Fruit fly (Drosophila melanogaster) whole organism, embryonic: ENCODE measurements around the gene CG31321.
A peak's percentile ranks its signal among the peaks of the same experiment; 100 is the strongest.

ENCODE experiments used
- Asciz ChIP-seq: fragments of 200-800 bp; sonication (Bioruptor generic); optimal IDR thresholded peaks from 2 replicates; lab custom pipeline; 2017; ENCODE audit warnings: missing biosample characterization, mild to moderate bottlenecking, missing genetic modification characterization, missing genetic modification reagents
- BEAF-32 ChIP-seq: fragments of 200-800 bp; sonication (Bioruptor generic); optimal IDR thresholded peaks from 3 replicates; lab custom pipeline; 2017; ENCODE audit warnings: missing biosample characterization, missing genetic modification characterization, mild to moderate bottlenecking, moderate library complexity, missing genetic modification reagents
- CG10431 ChIP-seq: fragments of 200-800 bp; sonication (Bioruptor generic); optimal IDR thresholded peaks from 3 replicates; lab custom pipeline; 2018; ENCODE audit warnings: missing biosample characterization, mild to moderate bottlenecking, missing genetic modification characterization
- CG1233 ChIP-seq: fragments of 200-800 bp; sonication (Bioruptor generic); optimal IDR thresholded peaks from 4 replicates; lab custom pipeline; 2018; ENCODE audit warnings: missing biosample characterization, mild to moderate bottlenecking, missing genetic modification characterization
- CG12391 ChIP-seq: fragments of 200-800 bp; sonication (Bioruptor generic); optimal IDR thresholded peaks from 3 replicates; lab custom pipeline; 2018; ENCODE audit warnings: missing biosample characterization, mild to moderate bottlenecking, missing genetic modification characterization, moderate library complexity
- CG13624 ChIP-seq: fragments of 200-800 bp; sonication (Bioruptor generic); optimal IDR thresholded peaks from 2 replicates; lab custom pipeline; 2016; ENCODE audit warnings: missing biosample characterization, missing genetic modification characterization
- CG15011 ChIP-seq: fragments of 200-800 bp; sonication (Bioruptor generic); optimal IDR thresholded peaks from 3 replicates; lab custom pipeline; 2018; ENCODE audit warnings: missing biosample characterization, mild to moderate bottlenecking, missing genetic modification characterization
- CG15696 ChIP-seq: fragments of 200-800 bp; sonication (Bioruptor generic); optimal IDR thresholded peaks from 2 replicates; lab custom pipeline; 2019; ENCODE audit warnings: missing biosample characterization, mild to moderate bottlenecking, missing genetic modification characterization, moderate library complexity
- CG1603 ChIP-seq: fragments of 200-800 bp; sonication (Bioruptor generic); optimal IDR thresholded peaks from 2 replicates; lab custom pipeline; 2019; ENCODE audit warnings: missing biosample characterization, mild to moderate bottlenecking, missing genetic modification characterization, moderate library complexity
- CG17359 ChIP-seq: fragments of 200-800 bp; sonication (Bioruptor generic); optimal IDR thresholded peaks from 3 replicates; lab custom pipeline; 2018; ENCODE audit warnings: missing biosample characterization, mild to moderate bottlenecking, missing genetic modification characterization, moderate library complexity
- CG17568 ChIP-seq: fragments of 200-800 bp; sonication (Bioruptor generic); optimal IDR thresholded peaks from 2 replicates; lab custom pipeline; 2018; ENCODE audit warnings: missing biosample characterization, mild to moderate bottlenecking, missing genetic modification characterization, moderate library complexity
- CG17829 ChIP-seq: fragments of 200-800 bp; optimal IDR thresholded peaks from 2 replicates; lab custom pipeline; 2019; ENCODE audit warnings: missing biosample characterization, mild to moderate bottlenecking, missing genetic modification characterization, moderate library complexity
- CG18599 ChIP-seq: fragments of 200-800 bp; sonication (Bioruptor generic); optimal IDR thresholded peaks from 3 replicates; lab custom pipeline; 2017; ENCODE audit warnings: missing biosample characterization, missing genetic modification characterization, mild to moderate bottlenecking, moderate library complexity, missing genetic modification reagents
- CG18764 ChIP-seq: fragments of 200-800 bp; sonication (Bioruptor generic); optimal IDR thresholded peaks from 3 replicates; lab custom pipeline; 2016; ENCODE audit warnings: missing biosample characterization, missing genetic modification characterization
- CG2120 ChIP-seq: fragments of 200-800 bp; sonication (Bioruptor generic); optimal IDR thresholded peaks from 3 replicates; lab custom pipeline; 2016; ENCODE audit warnings: missing biosample characterization, missing genetic modification characterization
- CG3838 ChIP-seq: fragments of 200-800 bp; sonication (Bioruptor generic); optimal IDR thresholded peaks from 3 replicates; lab custom pipeline; 2016; ENCODE audit warnings: missing biosample characterization, missing genetic modification characterization
- CG7745 ChIP-seq: fragments of 200-800 bp; sonication (Bioruptor generic); optimal IDR thresholded peaks from 2 replicates; lab custom pipeline; 2018; ENCODE audit warnings: missing biosample characterization, mild to moderate bottlenecking, missing genetic modification characterization, moderate library complexity
- CG8281 ChIP-seq: fragments of 200-800 bp; sonication (Bioruptor generic); optimal IDR thresholded peaks from 2 replicates; lab custom pipeline; 2018; ENCODE audit warnings: missing biosample characterization, mild to moderate bottlenecking, missing genetic modification characterization, moderate library complexity
- CG8944 ChIP-seq: fragments of 200-800 bp; sonication (Bioruptor generic); optimal IDR thresholded peaks from 3 replicates; lab custom pipeline; 2016; ENCODE audit warnings: missing biosample characterization, missing genetic modification characterization
- CG9437 ChIP-seq: fragments of 200-800 bp; sonication (Bioruptor generic); optimal IDR thresholded peaks from 2 replicates; lab custom pipeline; 2018; ENCODE audit warnings: missing biosample characterization, mild to moderate bottlenecking, missing genetic modification characterization
- CoRest ChIP-seq: fragments of 200-800 bp; sonication (Bioruptor generic); optimal IDR thresholded peaks from 3 replicates; lab custom pipeline; 2018; ENCODE audit warnings: missing biosample characterization, mild to moderate bottlenecking, missing genetic modification characterization, moderate library complexity
- Dip2 ChIP-seq: fragments of 200-800 bp; sonication (Bioruptor generic); IDR thresholded peaks from 2 replicates; pipeline ENCODE4 v1.3.6; 2022; ENCODE audit warnings: missing biosample characterization, missing genetic modification characterization
- Hand ChIP-seq: fragments of 200-800 bp; sonication (Bioruptor generic); optimal IDR thresholded peaks from 2 replicates; lab custom pipeline; 2017; ENCODE audit warnings: mild to moderate bottlenecking, missing biosample characterization, missing genetic modification reagents, missing genetic modification characterization
- Hr51 ChIP-seq, 2 experiments: fragments of 200-800 bp; sonication (Bioruptor generic); optimal IDR thresholded peaks; 2 replicates in 1 of 2; 3 replicates in 1 of 2; lab custom pipeline; 2016 to 2018; ENCODE audit warnings: missing biosample characterization in 2 of 2, missing genetic modification characterization in 2 of 2, mild to moderate bottlenecking in 1 of 2, moderate library complexity in 1 of 2
- Meics ChIP-seq: fragments of 200-800 bp; sonication (Bioruptor generic); optimal IDR thresholded peaks from 2 replicates; lab custom pipeline; 2017; ENCODE audit warnings: missing biosample characterization, mild to moderate bottlenecking, missing genetic modification characterization
- NFAT ChIP-seq: fragments of 200-800 bp; sonication (Bioruptor generic); IDR thresholded peaks from 2 replicates; pipeline ENCODE4 v1.3.6; 2022; ENCODE audit warnings: missing biosample characterization, missing genetic modification characterization
- Sox100B ChIP-seq: fragments of 200-800 bp; sonication (Bioruptor generic); optimal IDR thresholded peaks from 3 replicates; lab custom pipeline; 2018; ENCODE audit warnings: missing biosample characterization, mild to moderate bottlenecking, missing genetic modification characterization
- Sox102F ChIP-seq: fragments of 200-800 bp; sonication (Bioruptor generic); optimal IDR thresholded peaks from 2 replicates; lab custom pipeline; 2018; ENCODE audit warnings: missing biosample characterization, mild to moderate bottlenecking, missing genetic modification characterization, moderate library complexity
- Ssrp ChIP-seq: fragments of 200-800 bp; sonication (Bioruptor generic); optimal IDR thresholded peaks from 2 replicates; lab custom pipeline; 2018; ENCODE audit warnings: missing biosample characterization, mild to moderate bottlenecking, missing genetic modification characterization, moderate library complexity
- Stat92E ChIP-seq, 3 experiments: fragments of >200 bp in 2 of 3; fragments of 200-800 bp in 1 of 3; sonication (Bioruptor generic) in 1 of 3; optimal IDR thresholded peaks; 2 replicates each; lab custom pipeline; 2017 to 2019; ENCODE audit warnings: missing biosample characterization in 3 of 3, missing genetic modification characterization in 3 of 3, mild to moderate bottlenecking in 1 of 3, moderate library complexity in 1 of 3
- abd-A ChIP-seq: fragments of 200-800 bp; sonication (Bioruptor generic); optimal IDR thresholded peaks from 3 replicates; lab custom pipeline; 2019; ENCODE audit warnings: missing biosample characterization, mild to moderate bottlenecking, missing genetic modification characterization, moderate library complexity
- bab2 ChIP-seq: fragments of 200-800 bp; sonication (Bioruptor generic); optimal IDR thresholded peaks from 2 replicates; lab custom pipeline; 2016; ENCODE audit warnings: missing biosample characterization, missing genetic modification characterization
- bowl ChIP-seq: fragments of 200-800 bp; sonication (Bioruptor generic); IDR thresholded peaks from 2 replicates; pipeline ENCODE4 v1.3.6; 2022; ENCODE audit warnings: missing biosample characterization, missing genetic modification characterization
- bsh ChIP-seq, 2 experiments: fragments of 200-800 bp; sonication (Bioruptor generic); optimal IDR thresholded peaks; 2 replicates each; lab custom pipeline; 2017 to 2018; ENCODE audit warnings: mild to moderate bottlenecking in 2 of 2, missing biosample characterization in 2 of 2, missing genetic modification characterization in 2 of 2, moderate library complexity in 1 of 2
- chn ChIP-seq: fragments of 200-800 bp; sonication (Bioruptor generic); optimal IDR thresholded peaks from 2 replicates; lab custom pipeline; 2016; ENCODE audit warnings: missing biosample characterization, missing genetic modification characterization
- eve ChIP-seq, 2 experiments: fragments of >200 bp; optimal IDR thresholded peaks; 2 replicates each; lab custom pipeline; 2017; ENCODE audit warnings: missing biosample characterization in 2 of 2, missing genetic modification characterization in 2 of 2
- gcm ChIP-seq: fragments of 200-800 bp; sonication (Bioruptor generic); optimal IDR thresholded peaks from 2 replicates; lab custom pipeline; 2019; ENCODE audit warnings: missing biosample characterization, mild to moderate bottlenecking, missing genetic modification characterization, moderate library complexity
- gem ChIP-seq: fragments of 200-800 bp; sonication (Bioruptor generic); optimal IDR thresholded peaks from 2 replicates; lab custom pipeline; 2019; ENCODE audit warnings: missing biosample characterization, mild to moderate bottlenecking, missing genetic modification characterization, moderate library complexity
- grau ChIP-seq: fragments of 200-800 bp; optimal IDR thresholded peaks from 3 replicates; lab custom pipeline; 2019; ENCODE audit warnings: missing biosample characterization, mild to moderate bottlenecking, missing genetic modification characterization, moderate library complexity
- jing ChIP-seq: fragments of 200-800 bp; sonication (Bioruptor generic); optimal IDR thresholded peaks from 2 replicates; lab custom pipeline; 2018; ENCODE audit warnings: missing biosample characterization, mild to moderate bottlenecking, missing genetic modification characterization
- jumu ChIP-seq: fragments of 200-800 bp; sonication (Bioruptor generic); optimal IDR thresholded peaks from 3 replicates; lab custom pipeline; 2016; ENCODE audit warnings: missing biosample characterization, missing genetic modification characterization
- lab ChIP-seq: fragments of 200-800 bp; sonication (Bioruptor generic); optimal IDR thresholded peaks from 3 replicates; lab custom pipeline; 2017; ENCODE audit warnings: missing biosample characterization, missing genetic modification characterization, mild to moderate bottlenecking, moderate library complexity, missing genetic modification reagents
- mirr ChIP-seq: fragments of 200-800 bp; sonication (Bioruptor generic); optimal IDR thresholded peaks from 3 replicates; lab custom pipeline; 2018; ENCODE audit warnings: missing biosample characterization, mild to moderate bottlenecking, missing genetic modification characterization
- nmo ChIP-seq: fragments of 200-800 bp; sonication (Bioruptor generic); optimal IDR thresholded peaks from 2 replicates; lab custom pipeline; 2018; ENCODE audit warnings: missing biosample characterization, mild to moderate bottlenecking, missing genetic modification characterization, moderate library complexity
- odd ChIP-seq: fragments of 200-800 bp; sonication (Bioruptor generic); optimal IDR thresholded peaks from 2 replicates; lab custom pipeline; 2017; ENCODE audit warnings: missing biosample characterization, mild to moderate bottlenecking, missing genetic modification characterization
- phol ChIP-seq: fragments of 200-800 bp; sonication (Bioruptor generic); optimal IDR thresholded peaks from 3 replicates; lab custom pipeline; 2018; ENCODE audit warnings: missing biosample characterization, mild to moderate bottlenecking, missing genetic modification characterization, moderate library complexity
- repo ChIP-seq: fragments of 200-800 bp; sonication (Bioruptor generic); optimal IDR thresholded peaks from 2 replicates; lab custom pipeline; 2016; ENCODE audit warnings: missing biosample characterization, missing genetic modification characterization
- sisA ChIP-seq: fragments of 200-800 bp; sonication (Bioruptor generic); IDR thresholded peaks from 2 replicates; pipeline ENCODE4 v1.3.6; 2022; ENCODE audit warnings: missing biosample characterization, missing genetic modification characterization
- slp2 ChIP-seq: fragments of 200-800 bp; sonication (Bioruptor generic); optimal IDR thresholded peaks from 2 replicates; lab custom pipeline; 2016; ENCODE audit warnings: missing biosample characterization, missing genetic modification characterization
- tx ChIP-seq: fragments of 200-800 bp; sonication (Bioruptor generic); optimal IDR thresholded peaks from 2 replicates; lab custom pipeline; 2016; ENCODE audit warnings: missing biosample characterization, missing genetic modification characterization

CG31321 gene

DNA sequence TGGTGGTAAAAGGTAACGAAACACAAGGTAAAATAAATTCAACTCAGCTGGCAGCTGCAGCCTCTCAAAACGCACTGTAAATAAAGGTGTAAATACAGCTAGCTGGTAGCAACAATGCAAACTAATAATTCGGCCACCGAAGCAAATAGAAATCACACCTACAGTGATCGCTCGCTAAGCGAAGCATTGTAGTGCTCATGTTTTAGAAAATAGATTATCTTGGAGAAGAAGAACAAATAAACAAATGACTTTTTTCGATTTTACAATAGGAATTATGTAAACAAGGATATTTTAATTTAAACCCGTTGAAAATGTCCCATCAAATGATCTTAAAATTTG is 25.8 kb upstream of the CG31321 start (continued):
- TF ChIP-seq CG17359 (tag; lab: Kevin White, UChicago), result peak; percentile 49
- peak; percentile 92 for TF ChIP-seq grau (tag; lab: Kevin White, UChicago)
- TF ChIP-seq eve (GFP tag; optimal IDR thresholded peaks at IDR 0.05; lab: Kevin White, UChicago), result peak in 1 of 2 experiments; percentile 71
- peak; percentile 30 for TF ChIP-seq CG1233 (GFP tag; lab: Kevin White, UChicago)
- TF ChIP-seq CG13624 (GFP tag; lab: Kevin White, UChicago), result no peak
- peak; percentile 9 for TF ChIP-seq jing (GFP tag; lab: Kevin White, UChicago)
- no peak for TF ChIP-seq BEAF-32 (GFP tag; lab: Kevin White, UChicago)
- peak; percentile 9 for TF ChIP-seq CG17829 (tag; lab: Kevin White, UChicago)
- TF ChIP-seq bsh (GFP tag; optimal IDR thresholded peaks at IDR 0.05; lab: Kevin White, UChicago), result peak in 1 of 2 experiments; percentile 23
- peak; percentile 44 for TF ChIP-seq CoRest (tag; lab: Kevin White, UChicago)
- peak; percentile 2 for TF ChIP-seq slp2 (GFP tag; lab: Kevin White, UChicago)
- TF ChIP-seq CG12391 (tag; lab: Kevin White, UChicago), result no peak
- no peak for TF ChIP-seq CG15011 (GFP tag; lab: Kevin White, UChicago)
- peak; percentile 47 for TF ChIP-seq lab (GFP tag; lab: Kevin White, UChicago)
- TF ChIP-seq CG9437 (GFP tag; lab: Kevin White, UChicago), result peak; percentile 5
- TF ChIP-seq CG8281 (tag; lab: Kevin White, UChicago), result no peak
- peak; percentile 40 for TF ChIP-seq Sox102F
- no peak for TF ChIP-seq CG7745 (tag; lab: Kevin White, UChicago)
- peak; percentile 36 for TF ChIP-seq tx (GFP tag; lab: Kevin White, UChicago)
- TF ChIP-seq Hr51 (GFP tag; optimal IDR thresholded peaks at IDR 0.05; lab: Kevin White, UChicago), result peak in 1 of 2 experiments; percentile 46
- TF ChIP-seq Asciz, result peak; percentile 24
- peak; percentile 23 for TF ChIP-seq phol
- TF ChIP-seq Sox100B, result peak; percentile 51
- no peak for TF ChIP-seq odd (GFP tag; lab: Kevin White, UChicago)
- no peak for TF ChIP-seq CG3838 (GFP tag; lab: Kevin White, UChicago)
- TF ChIP-seq CG17568 (GFP tag; lab: Kevin White, UChicago), result peak; percentile 6
- TF ChIP-seq CG15696 (tag; lab: Kevin White, UChicago), result peak; percentile 10
- peak; percentile 45 for TF ChIP-seq CG1603 (tag; lab: Kevin White, UChicago)
- TF ChIP-seq abd-A (tag; lab: Kevin White, UChicago), result no peak
- TF ChIP-seq repo (GFP tag; lab: Kevin White, UChicago), result no peak
- TF ChIP-seq chn (GFP tag; lab: Kevin White, UChicago), result no peak
- no peak for TF ChIP-seq bowl (GFP tag; lab: Robert Waterston, UW)
- TF ChIP-seq CG8944 (GFP tag; lab: Kevin White, UChicago), result no peak
- TF ChIP-seq CG18764 (GFP tag; lab: Kevin White, UChicago), result no peak
- TF ChIP-seq bab2 (GFP tag; lab: Kevin White, UChicago), result peak; percentile 35
- peak; percentile 2 for TF ChIP-seq CG2120 (GFP tag; lab: Kevin White, UChicago)
- TF ChIP-seq CG18599 (GFP tag; lab: Kevin White, UChicago), result no peak
- peak; percentile 1 for TF ChIP-seq Meics (GFP tag; lab: Kevin White, UChicago)
- no peak for TF ChIP-seq sisA (GFP tag; lab: Robert Waterston, UW)
- TF ChIP-seq Ssrp (tag; lab: Kevin White, UChicago), result peak; percentile 15
- peak; percentile 14 for TF ChIP-seq Hand (GFP tag; lab: Kevin White, UChicago)
- no peak for TF ChIP-seq jumu (GFP tag; lab: Kevin White, UChicago)
- no peak for TF ChIP-seq NFAT (GFP tag; lab: Robert Waterston, UW)
- peak; percentile 23 for TF ChIP-seq CG10431 (GFP tag; lab: Kevin White, UChicago)
- TF ChIP-seq Dip2, result no peak
- peak; percentile 51 for TF ChIP-seq gem (tag; lab: Kevin White, UChicago)
- TF ChIP-seq Stat92E (GFP tag; optimal IDR thresholded peaks at IDR 0.05; lab: Kevin White, UChicago), result no peak
- peak; percentile 24 for TF ChIP-seq nmo (GFP tag; lab: Kevin White, UChicago)
- TF ChIP-seq mirr (GFP tag; lab: Kevin White, UChicago), result no peak
- TF ChIP-seq gcm (GFP tag; lab: Kevin White, UChicago), result no peak
